Worm (Caenorhabditis elegans): ENCODE results near the gene F58F9.6.
"Not testable (repeated sequence)": the region's sequence is repeated elsewhere in the genome, so short reads cannot be mapped to it uniquely, and the experiment has no call there.

- not testable (repeated sequence) for TF ChIP-seq ztf-3 (GFP tag; optimal IDR thresholded peaks at IDR 0.05); F49E8.2 (tag; optimal IDR thresholded peaks at IDR 0.05; ENCODE audit: insufficient read depth); pha-4 (tag; optimal IDR thresholded peaks at IDR 0.05); unc-130 (GFP tag; optimal IDR thresholded peaks at IDR 0.05); lin-35 (GFP tag; optimal IDR thresholded peaks at IDR 0.05); snpc-4 (GFP tag; optimal IDR thresholded peaks at IDR 0.05); snpc-4 (tag; optimal IDR thresholded peaks at IDR 0.05); nhr-120 (GFP tag; IDR thresholded peaks at IDR 0.05); snpc-3.4 (tag; optimal IDR thresholded peaks at IDR 0.05); nhr-90 (tag; optimal IDR thresholded peaks at IDR 0.05); pbrm-1 (GFP tag; IDR thresholded peaks at IDR 0.05)
- TF ChIP-seq egrh-3 (GFP tag; IDR thresholded peaks at IDR 0.05): peak; percentile 33; the same call in 1 of the 2 replicates
Measured at ce11 chrIV:6209958-6210357, 27.4 kb downstream of the F58F9.6 start.

Data from whole organism, young adult.